Fruit fly (Drosophila melanogaster) whole organism, embryonic: Measurements from ENCODE around the gene Rpp20.

Experiments used
- Aef1 ChIP-seq: fragments of 200-800 bp; sonication (Bioruptor generic); IDR thresholded peaks from 3 replicates; pipeline ENCODE4 v1.3.6; 2022; ENCODE audit warnings: missing biosample characterization, missing genetic modification characterization
- C15 ChIP-seq: fragments of 200-800 bp; sonication (Bioruptor generic); IDR thresholded peaks from 3 replicates; pipeline ENCODE4 v1.3.6; 2022; ENCODE audit warnings: missing biosample characterization, missing genetic modification characterization
- CG10267 ChIP-seq: fragments of 200-800 bp; sonication (Bioruptor generic); optimal IDR thresholded peaks from 2 replicates; lab custom pipeline; 2018; ENCODE audit warnings: missing biosample characterization, mild to moderate bottlenecking, missing genetic modification characterization, moderate library complexity
- CG10565 ChIP-seq: fragments of 200-800 bp; sonication (Bioruptor generic); optimal IDR thresholded peaks from 3 replicates; lab custom pipeline; 2016; ENCODE audit warnings: missing biosample characterization, mild to moderate bottlenecking, missing genetic modification characterization
- CG10654 ChIP-seq: fragments of 200-800 bp; sonication (Bioruptor generic); optimal IDR thresholded peaks from 2 replicates; lab custom pipeline; 2016; ENCODE audit warnings: missing biosample characterization, missing genetic modification characterization
- CG11093 ChIP-seq: fragments of 200-800 bp; sonication (Bioruptor generic); IDR thresholded peaks from 3 replicates; pipeline ENCODE4 v1.3.6; 2022; ENCODE audit warnings: missing biosample characterization, missing genetic modification characterization
- CG11247 ChIP-seq: fragments of 200-800 bp; sonication (Bioruptor generic); IDR thresholded peaks from 2 replicates; pipeline ENCODE4 v1.3.6; 2022; ENCODE audit warnings: missing biosample characterization, missing genetic modification characterization
- CG12391 ChIP-seq: fragments of 200-800 bp; sonication (Bioruptor generic); optimal IDR thresholded peaks from 3 replicates; lab custom pipeline; 2018; ENCODE audit warnings: missing biosample characterization, mild to moderate bottlenecking, missing genetic modification characterization, moderate library complexity
- CG13123 ChIP-seq: fragments of 200-800 bp; sonication (Bioruptor generic); optimal IDR thresholded peaks from 2 replicates; lab custom pipeline; 2016; ENCODE audit warnings: missing biosample characterization, missing genetic modification characterization
- CG14965 ChIP-seq: fragments of 200-800 bp; sonication (Bioruptor generic); optimal IDR thresholded peaks from 2 replicates; lab custom pipeline; 2016; ENCODE audit warnings: missing biosample characterization, missing genetic modification characterization, borderline replicate concordance
- CG1529 ChIP-seq: fragments of 200-800 bp; sonication (Bioruptor generic); optimal IDR thresholded peaks from 3 replicates; lab custom pipeline; 2018; ENCODE audit warnings: missing biosample characterization, missing genetic modification characterization
- CG15479 ChIP-seq: fragments of 200-800 bp; sonication (Bioruptor generic); optimal IDR thresholded peaks from 3 replicates; lab custom pipeline; 2019; ENCODE audit warnings: missing biosample characterization, mild to moderate bottlenecking, missing genetic modification characterization, moderate library complexity
- CG1792 ChIP-seq: fragments of 200-800 bp; sonication (Bioruptor generic); optimal IDR thresholded peaks from 2 replicates; lab custom pipeline; 2016; ENCODE audit warnings: missing biosample characterization, missing genetic modification characterization
- CG31441 ChIP-seq: fragments of 200-800 bp; sonication (Bioruptor generic); IDR thresholded peaks from 2 replicates; pipeline ENCODE4 v1.3.6; 2022; ENCODE audit warnings: missing biosample characterization, missing genetic modification characterization
- CG32532 ChIP-seq: fragments of 200-800 bp; sonication (Bioruptor generic); IDR thresholded peaks from 2 replicates; pipeline ENCODE4 v1.3.6; 2022; ENCODE audit warnings: missing biosample characterization, missing genetic modification characterization
- CG4820 ChIP-seq: fragments of 200-800 bp; sonication (Bioruptor generic); optimal IDR thresholded peaks from 3 replicates; lab custom pipeline; 2016; ENCODE audit warnings: missing biosample characterization, missing genetic modification characterization
- CG6654 ChIP-seq: fragments of 200-800 bp; sonication (Bioruptor generic); optimal IDR thresholded peaks from 2 replicates; lab custom pipeline; 2017; ENCODE audit warnings: missing biosample characterization, mild to moderate bottlenecking, missing genetic modification characterization
- CG6689 ChIP-seq: fragments of 200-800 bp; sonication (Bioruptor generic); IDR thresholded peaks from 2 replicates; pipeline ENCODE4 v1.3.6; 2022; ENCODE audit warnings: missing biosample characterization, missing genetic modification characterization
- CG7963 ChIP-seq: fragments of 200-800 bp; sonication (Bioruptor generic); IDR thresholded peaks from 3 replicates; pipeline ENCODE4 v1.3.6; 2022; ENCODE audit warnings: missing biosample characterization, missing genetic modification characterization; ENCODE audit not compliant: partially characterized antibody
- CG8944 ChIP-seq: fragments of 200-800 bp; sonication (Bioruptor generic); optimal IDR thresholded peaks from 3 replicates; lab custom pipeline; 2016; ENCODE audit warnings: missing biosample characterization, missing genetic modification characterization
- CG9727 ChIP-seq: fragments of 200-800 bp; sonication (Bioruptor generic); optimal IDR thresholded peaks from 3 replicates; lab custom pipeline; 2017; ENCODE audit warnings: missing biosample characterization, mild to moderate bottlenecking, missing genetic modification characterization
- CG9932 ChIP-seq: fragments of 200-800 bp; sonication (Bioruptor generic); IDR thresholded peaks from 2 replicates; pipeline ENCODE4 v1.3.6; 2022; ENCODE audit warnings: missing biosample characterization, missing genetic modification characterization
- CTCF ChIP-seq: fragments of 200-800 bp; sonication (Bioruptor generic); optimal IDR thresholded peaks from 2 replicates; lab custom pipeline; 2017; ENCODE audit warnings: missing biosample characterization, mild to moderate bottlenecking, missing genetic modification characterization, moderate library complexity
- CkIIα-i1 ChIP-seq: fragments of 200-800 bp; sonication (Bioruptor generic); IDR thresholded peaks from 2 replicates; pipeline ENCODE4 v1.3.6; 2022; ENCODE audit warnings: missing biosample characterization, missing genetic modification characterization
- Dad ChIP-seq: fragments of 200-800 bp; sonication (Bioruptor generic); optimal IDR thresholded peaks from 3 replicates; lab custom pipeline; 2016; ENCODE audit warnings: missing biosample characterization, missing genetic modification characterization
- E2f2 ChIP-seq: fragments of 200-800 bp; sonication (Bioruptor generic); IDR thresholded peaks from 2 replicates; pipeline ENCODE4 v1.3.6; 2022; ENCODE audit warnings: missing biosample characterization, missing genetic modification characterization
- Ets65A ChIP-seq: fragments of 200-800 bp; sonication (Bioruptor generic); peaks from one replicate; lab custom pipeline; 2016; ENCODE audit warnings: missing biosample characterization, missing genetic modification characterization
- Fer3 ChIP-seq: fragments of 200-800 bp; sonication (Bioruptor generic); optimal IDR thresholded peaks from 2 replicates; lab custom pipeline; 2018; ENCODE audit warnings: missing biosample characterization, mild to moderate bottlenecking, missing genetic modification characterization, moderate library complexity
- Hmx ChIP-seq: fragments of 200-800 bp; sonication (Bioruptor generic); optimal IDR thresholded peaks from 2 replicates; lab custom pipeline; 2016; ENCODE audit warnings: missing biosample characterization, missing genetic modification characterization
- Hr39 ChIP-seq: fragments of >200 bp; optimal IDR thresholded peaks from 2 replicates; lab custom pipeline; 2017
- Kr ChIP-seq: fragments of 200-800 bp; sonication (Bioruptor generic); optimal IDR thresholded peaks from 2 replicates; lab custom pipeline; 2017; ENCODE audit warnings: missing biosample characterization, mild to moderate bottlenecking, missing genetic modification characterization
- Mes4 ChIP-seq: fragments of 200-800 bp; sonication (Bioruptor generic); optimal IDR thresholded peaks from 2 replicates; lab custom pipeline; 2016; ENCODE audit warnings: missing biosample characterization, missing genetic modification characterization
- Myb ChIP-seq: fragments of 200-800 bp; sonication (Bioruptor generic); optimal IDR thresholded peaks from 2 replicates; lab custom pipeline; 2016; ENCODE audit warnings: missing biosample characterization, missing genetic modification characterization
- Nf-YB ChIP-seq: fragments of 200-800 bp; sonication (Bioruptor generic); optimal IDR thresholded peaks from 3 replicates; lab custom pipeline; 2019; ENCODE audit warnings: missing biosample characterization, mild to moderate bottlenecking, missing genetic modification characterization, moderate library complexity
- Pdp1 ChIP-seq, 2 experiments: fragments of 200-800 bp; sonication (Bioruptor generic); optimal IDR thresholded peaks; 3 replicates each; lab custom pipeline; 2016; ENCODE audit warnings: missing biosample characterization in 2 of 2, missing genetic modification characterization in 2 of 2, mild to moderate bottlenecking in 1 of 2, moderate library complexity in 1 of 2
- Sin3A ChIP-seq: fragments of >200 bp; optimal IDR thresholded peaks from 2 replicates; lab custom pipeline; 2018
- Six4 ChIP-seq: fragments of 200-800 bp; sonication (Bioruptor generic); optimal IDR thresholded peaks from 2 replicates; lab custom pipeline; 2016; ENCODE audit warnings: missing biosample characterization, missing genetic modification characterization
- fru ChIP-seq: fragments of >200 bp; optimal IDR thresholded peaks from 2 replicates; lab custom pipeline; 2017
- klu ChIP-seq: fragments of 200-800 bp; sonication (Bioruptor generic); IDR thresholded peaks from 2 replicates; pipeline ENCODE4 v1.3.6; 2022; ENCODE audit warnings: missing biosample characterization, missing genetic modification characterization
- lilli ChIP-seq: fragments of 200-800 bp; sonication (Bioruptor generic); optimal IDR thresholded peaks from 3 replicates; lab custom pipeline; 2016; ENCODE audit warnings: missing biosample characterization, missing genetic modification characterization
- luna ChIP-seq: fragments of 200-800 bp; sonication (Bioruptor generic); optimal IDR thresholded peaks from 2 replicates; lab custom pipeline; 2016; ENCODE audit warnings: missing biosample characterization, missing genetic modification characterization
- psq ChIP-seq: fragments of 200-800 bp; sonication (Bioruptor generic); optimal IDR thresholded peaks from 2 replicates; lab custom pipeline; 2017; ENCODE audit warnings: missing biosample characterization, missing genetic modification characterization
- ranshi ChIP-seq: fragments of 200-800 bp; sonication (Bioruptor generic); IDR thresholded peaks from 2 replicates; pipeline ENCODE4 v1.3.6; 2022; ENCODE audit warnings: missing biosample characterization, missing genetic modification characterization
- repo ChIP-seq: fragments of 200-800 bp; sonication (Bioruptor generic); optimal IDR thresholded peaks from 2 replicates; lab custom pipeline; 2016; ENCODE audit warnings: missing biosample characterization, missing genetic modification characterization
- ro ChIP-seq: fragments of 200-800 bp; sonication (Bioruptor generic); IDR thresholded peaks from 2 replicates; pipeline ENCODE4 v1.3.6; 2022; ENCODE audit warnings: missing biosample characterization, missing genetic modification characterization
- salm ChIP-seq: fragments of 200-800 bp; sonication (Bioruptor generic); optimal IDR thresholded peaks from 2 replicates; lab custom pipeline; 2018; ENCODE audit warnings: missing biosample characterization, mild to moderate bottlenecking, missing genetic modification characterization
- sisA ChIP-seq: fragments of 200-800 bp; sonication (Bioruptor generic); IDR thresholded peaks from 2 replicates; pipeline ENCODE4 v1.3.6; 2022; ENCODE audit warnings: missing biosample characterization, missing genetic modification characterization
- sob ChIP-seq: fragments of 200-800 bp; sonication (Bioruptor generic); IDR thresholded peaks from 2 replicates; pipeline ENCODE4 v1.3.6; 2022; ENCODE audit warnings: missing biosample characterization, missing genetic modification characterization
- sr ChIP-seq: fragments of 200-800 bp; sonication (Bioruptor generic); IDR thresholded peaks from 3 replicates; pipeline ENCODE4 v1.3.6; 2022; ENCODE audit warnings: missing biosample characterization, missing genetic modification characterization
- tgo ChIP-seq: fragments of 200-800 bp; sonication (Bioruptor generic); IDR thresholded peaks from 3 replicates; pipeline ENCODE4 v1.3.6; 2022; ENCODE audit warnings: missing biosample characterization, missing genetic modification characterization
- tio ChIP-seq: fragments of 200-800 bp; sonication (Bioruptor generic); optimal IDR thresholded peaks from 2 replicates; lab custom pipeline; 2017; ENCODE audit warnings: missing biosample characterization, missing genetic modification characterization, inconsistent platforms
- tna ChIP-seq: fragments of 200-800 bp; sonication (Bioruptor generic); IDR thresholded peaks from 2 replicates; pipeline ENCODE4 v1.3.6; 2022; ENCODE audit warnings: missing biosample characterization, missing genetic modification characterization; ENCODE audit not compliant: partially characterized antibody
- toy ChIP-seq: fragments of 200-800 bp; sonication (Bioruptor generic); IDR thresholded peaks from 2 replicates; pipeline ENCODE4 v1.3.6; 2022; ENCODE audit warnings: missing biosample characterization, missing genetic modification characterization
- vnd ChIP-seq: fragments of 200-800 bp; sonication (Bioruptor generic); IDR thresholded peaks from 3 replicates; pipeline ENCODE4 v1.3.6; 2022; ENCODE audit warnings: missing biosample characterization, missing genetic modification characterization; ENCODE audit not compliant: partially characterized antibody

The Rpp20 gene

DNA sequence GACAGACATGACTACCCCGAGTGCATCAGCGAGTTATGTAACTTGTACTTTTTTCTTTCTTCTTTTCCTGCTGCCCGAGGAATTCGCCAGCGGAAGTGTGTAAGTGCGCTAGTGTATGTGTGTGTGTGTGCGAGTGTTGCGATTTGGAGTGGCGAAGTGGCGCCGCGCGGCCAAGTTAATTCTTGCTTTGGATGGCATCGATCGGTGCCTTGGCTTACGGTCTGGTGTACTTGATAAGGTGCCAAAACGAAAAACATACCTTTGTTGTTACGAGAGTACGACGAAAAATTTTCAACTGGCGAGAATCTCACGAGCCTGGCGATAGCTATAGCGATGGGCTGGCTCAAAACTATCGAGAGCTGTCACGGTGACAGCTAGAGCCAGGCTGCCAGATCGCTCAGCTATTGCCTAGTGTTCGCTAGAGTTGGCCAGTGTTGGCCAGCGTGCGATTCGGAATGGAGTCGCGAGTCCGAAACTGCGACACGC, at the start of gene Rpp20, which contains the start of the genes CG18809, COX6B and CG33932 (continued):
- TF ChIP-seq CG14965 (GFP tag; lab: Kevin White, UChicago) (no peak), Ets65A (GFP tag; lab: Kevin White, UChicago) (peak; percentile 98), CG8944 (GFP tag; lab: Kevin White, UChicago) (peak; percentile 62), ranshi (GFP tag; lab: Robert Waterston, UW) (peak; percentile 61), CG11247 (GFP tag; lab: Robert Waterston, UW) (peak; percentile 67), CG6689 (peak; percentile 20; the same call in 1 of the 2 replicates), salm (tag; lab: Kevin White, UChicago) (no peak), luna (GFP tag; lab: Kevin White, UChicago) (peak; percentile 56), toy (GFP tag; lab: Robert Waterston, UW) (no peak), CG4820 (GFP tag; lab: Kevin White, UChicago) (peak; percentile 28), CG9727 (peak; percentile 53), Aef1 (GFP tag; lab: Robert Waterston, UW) (no peak), CG13123 (peak; percentile 35), klu (no peak), E2f2 (peak; percentile 60), tio (GFP tag; lab: Kevin White, UChicago) (no peak), CG10654 (GFP tag; lab: Kevin White, UChicago) (peak; percentile 56), CG31441 (GFP tag; lab: Robert Waterston, UW) (no peak; the same call in 1 of the 2 replicates), CTCF (GFP tag; lab: Kevin White, UChicago) (peak; percentile 14), sob (peak; percentile 88), psq (GFP tag; lab: Kevin White, UChicago) (no peak), CG32532 (GFP tag; lab: Robert Waterston, UW) (peak; percentile 73), sisA (GFP tag; lab: Robert Waterston, UW) (peak; percentile 62; the same call in 1 of the 2 replicates), CG12391 (peak; percentile 60), tna (peak; percentile 88), CG6654 (no peak), vnd (GFP tag; lab: Robert Waterston, UW) (peak; percentile 88), CG7963 (GFP tag; lab: Robert Waterston, UW) (peak; percentile 91), CG11093 (no peak), lilli (peak; percentile 77), CG15479 (GFP tag; lab: Kevin White, UChicago) (peak; percentile 39), Pdp1 (GFP tag; optimal IDR thresholded peaks at IDR 0.05; lab: Kevin White, UChicago) (peak; percentile 38 to 96), Dad (GFP tag; lab: Kevin White, UChicago) (peak; percentile 60), Myb (GFP tag; lab: Kevin White, UChicago) (peak; percentile 78), Sin3A (lab: Kevin White, UChicago) (peak; percentile 63), CG1529 (GFP tag; lab: Kevin White, UChicago) (no peak), CkIIα-i1 (GFP tag; lab: Robert Waterston, UW) (no peak), sr (GFP tag; lab: Robert Waterston, UW) (no peak), tgo (GFP tag; lab: Robert Waterston, UW) (peak; percentile 43; the same call in 1 of the 3 replicates), Hr39 (lab: Kevin White, UChicago) (no peak), repo (GFP tag; lab: Kevin White, UChicago) (peak; percentile 72), Hmx (GFP tag; lab: Kevin White, UChicago) (no peak), CG10267 (tag; lab: Kevin White, UChicago) (peak; percentile 95), fru (lab: Kevin White, UChicago) (no peak), Kr (no peak), CG9932 (GFP tag; lab: Robert Waterston, UW) (peak; percentile 90), CG1792 (GFP tag; lab: Kevin White, UChicago) (peak; percentile 64), Fer3 (peak; percentile 31), C15 (GFP tag; lab: Robert Waterston, UW) (no peak), Six4 (no peak), Mes4 (GFP tag; lab: Kevin White, UChicago) (peak; percentile 34), CG10565 (GFP tag; lab: Kevin White, UChicago) (no peak), ro (GFP tag; lab: Robert Waterston, UW) (no peak), Nf-YB (peak; percentile 35)
